Fruit fly (Drosophila melanogaster): Measurements from ENCODE around the gene CG4374.

Gene CG4374

dm6 chr3R:23377288-23377687 lies 94.8 kb downstream of the CG4374 start:
- no peak for TF ChIP-seq dl (GFP tag; optimal IDR thresholded peaks at IDR 0.05; ENCODE audit: insufficient read depth in 1 of 2, partially characterized antibody in 2 of 2)
- TF ChIP-seq tai (GFP tag; optimal IDR thresholded peaks at IDR 0.05), result no peak
- no peak for TF ChIP-seq woc (GFP tag; optimal IDR thresholded peaks at IDR 0.05)
- no peak for TF ChIP-seq Mio (GFP tag; optimal IDR thresholded peaks at IDR 0.05)
- no peak for TF ChIP-seq dsf (GFP tag; optimal IDR thresholded peaks at IDR 0.05; ENCODE audit: borderline replicate concordance)
- TF ChIP-seq ey (GFP tag; optimal IDR thresholded peaks at IDR 0.05), result no peak
- no peak for TF ChIP-seq Hnf4 (GFP tag; optimal IDR thresholded peaks at IDR 0.05)
- TF ChIP-seq GATAd (GFP tag; optimal IDR thresholded peaks at IDR 0.05), result no peak
- TF ChIP-seq fru (GFP tag; optimal IDR thresholded peaks at IDR 0.05), result no peak
- no peak for TF ChIP-seq jim (GFP tag; optimal IDR thresholded peaks at IDR 0.05)

DNA sequence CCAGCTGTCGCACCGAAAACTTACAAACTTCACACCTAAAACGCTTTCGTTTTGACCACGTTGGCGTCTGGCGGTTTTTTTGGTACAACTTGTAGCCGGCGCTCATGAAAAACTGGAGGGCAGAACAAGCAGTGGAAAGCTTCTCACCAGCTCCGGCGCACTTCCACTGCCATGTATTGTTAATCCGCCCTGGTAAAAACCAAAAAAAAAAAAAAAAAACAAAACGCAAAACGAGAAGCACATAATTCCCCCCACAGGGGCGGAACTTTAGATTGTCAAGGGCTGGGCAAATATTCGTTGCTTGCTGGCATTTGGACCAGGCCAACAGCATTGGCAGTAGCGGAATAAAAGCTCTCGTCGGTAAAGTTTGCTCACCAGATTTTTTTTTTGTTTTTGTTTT lies 97.8 kb downstream of the CG4374 start:
- no peak for TF ChIP-seq CG32264 (GFP tag; optimal IDR thresholded peaks at IDR 0.05)
- TF ChIP-seq fru (GFP tag; optimal IDR thresholded peaks at IDR 0.05), result peak; percentile 47
- peak; percentile 76 for TF ChIP-seq h (GFP tag; optimal IDR thresholded peaks at IDR 0.05)
- peak; percentile 17 for TF ChIP-seq HLH106 (tag; optimal IDR thresholded peaks at IDR 0.05)
- TF ChIP-seq Jra (GFP tag; optimal IDR thresholded peaks at IDR 0.05), result no peak
- TF ChIP-seq Sp1 (GFP tag; optimal IDR thresholded peaks at IDR 0.05), result peak; percentile 71
- no peak for TF ChIP-seq pan (optimal IDR thresholded peaks at IDR 0.05)
- peak; percentile 20 for TF ChIP-seq rgr (GFP tag; optimal IDR thresholded peaks at IDR 0.05)
- peak; percentile 54 for TF ChIP-seq Hnf4 (GFP tag; optimal IDR thresholded peaks at IDR 0.05)
- TF ChIP-seq Rel (GFP tag; optimal IDR thresholded peaks at IDR 0.05), result peak; percentile 16
- TF ChIP-seq Rel (tag; optimal IDR thresholded peaks at IDR 0.05), result peak; percentile 76
- peak; percentile 46 for TF ChIP-seq Vsx2 (GFP tag; optimal IDR thresholded peaks at IDR 0.05; ENCODE audit: partially characterized antibody)
- peak; percentile 73 for TF ChIP-seq br (GFP tag; optimal IDR thresholded peaks at IDR 0.05)
- TF ChIP-seq CrebA (GFP tag; optimal IDR thresholded peaks at IDR 0.05; ENCODE audit: borderline replicate concordance), result peak; percentile 90
- TF ChIP-seq Hr83 (GFP tag; optimal IDR thresholded peaks at IDR 0.05; ENCODE audit: poor library complexity, severe bottlenecking), result peak; percentile 35
- TF ChIP-seq jim (GFP tag; optimal IDR thresholded peaks at IDR 0.05), result peak; percentile 98

- TF ChIP-seq dsf (GFP tag; optimal IDR thresholded peaks at IDR 0.05; ENCODE audit: borderline replicate concordance) (no peak), sv (GFP tag; optimal IDR thresholded peaks at IDR 0.05) (no peak), Hnf4 (GFP tag; optimal IDR thresholded peaks at IDR 0.05) (no peak), pan (optimal IDR thresholded peaks at IDR 0.05) (no peak), brk (GFP tag; optimal IDR thresholded peaks at IDR 0.05) (no peak), Abd-B (GFP tag; optimal IDR thresholded peaks at IDR 0.05) (no peak), Hr83 (GFP tag; optimal IDR thresholded peaks at IDR 0.05; ENCODE audit: poor library complexity, severe bottlenecking) (no peak), jim (GFP tag; optimal IDR thresholded peaks at IDR 0.05) (no peak), dl (GFP tag; optimal IDR thresholded peaks at IDR 0.05; ENCODE audit: insufficient read depth in 1 of 2, partially characterized antibody in 2 of 2) (no peak), dmrt93B (GFP tag; optimal IDR thresholded peaks at IDR 0.05) (no peak), woc (GFP tag; optimal IDR thresholded peaks at IDR 0.05) (no peak), GATAd (GFP tag; optimal IDR thresholded peaks at IDR 0.05) (no peak), CG32264 (GFP tag; optimal IDR thresholded peaks at IDR 0.05) (no peak), tai (GFP tag; optimal IDR thresholded peaks at IDR 0.05) (no peak), N (GFP tag; optimal IDR thresholded peaks at IDR 0.05) (no peak), br (GFP tag; optimal IDR thresholded peaks at IDR 0.05) (no peak), fru (GFP tag; optimal IDR thresholded peaks at IDR 0.05) (no peak), CrebA (GFP tag; optimal IDR thresholded peaks at IDR 0.05; ENCODE audit: borderline replicate concordance) (no peak)
Observed at dm6 chr3R:23373403-23373802, 98.7 kb downstream of the CG4374 start, which contains the start of gene CG42828. Gene CG42828 (plus strand): TSS chr3R:23373703.

- TF ChIP-seq psq (GFP tag; optimal IDR thresholded peaks at IDR 0.05) (no peak), HLH106 (tag; optimal IDR thresholded peaks at IDR 0.05) (no peak), CG32264 (GFP tag; optimal IDR thresholded peaks at IDR 0.05) (no peak), brk (GFP tag; optimal IDR thresholded peaks at IDR 0.05) (no peak), Dfd (GFP tag; optimal IDR thresholded peaks at IDR 0.05) (no peak), OdsH (GFP tag; optimal IDR thresholded peaks at IDR 0.05) (no peak), foxo (GFP tag; optimal IDR thresholded peaks at IDR 0.05) (no peak), Myc (optimal IDR thresholded peaks at IDR 0.05) (no peak), Abd-B (GFP tag; optimal IDR thresholded peaks at IDR 0.05) (no peak), pan (optimal IDR thresholded peaks at IDR 0.05) (no peak)
Observed at dm6 chr3R:23372624-23373023, 99.5 kb downstream of the CG4374 start, which contains the start of gene CG42827. Gene CG42827 (plus strand): TSS chr3R:23372924.

All from whole organism, wandering third instar larva.